Fruit fly (Drosophila melanogaster): Measurements from ENCODE around the gene Atac1.

Atac1 gene

dm6 chr2L:6948540-6948942 is 11.6 kb downstream of the Atac1 start, which contains the start of gene ihog (continued):
- no peak for TF ChIP-seq Kr (GFP tag; optimal IDR thresholded peaks at IDR 0.05)
- no peak for TF ChIP-seq CG9727 (GFP tag; optimal IDR thresholded peaks at IDR 0.05)
- no peak for TF ChIP-seq Spps (tag; optimal IDR thresholded peaks at IDR 0.05)
- TF ChIP-seq CG12236 (GFP tag; optimal IDR thresholded peaks at IDR 0.05): peak; percentile 6
- peak; percentile 19 for TF ChIP-seq nerfin-1 (tag; optimal IDR thresholded peaks at IDR 0.05)
- peak; percentile 21 for TF ChIP-seq stwl (tag; optimal IDR thresholded peaks at IDR 0.05)
- TF ChIP-seq CG4282 (GFP tag; optimal IDR thresholded peaks at IDR 0.05): peak; percentile 17
- TF ChIP-seq CG14710 (tag; optimal IDR thresholded peaks at IDR 0.05): peak; percentile 16
- no peak for TF ChIP-seq pan (optimal IDR thresholded peaks at IDR 0.05)
- TF ChIP-seq pan (GFP tag; optimal IDR thresholded peaks at IDR 0.05 in 1 of 2, IDR thresholded peaks at IDR 0.05 in 1 of 2): no peak
- no peak for TF ChIP-seq Rfx (GFP tag; IDR thresholded peaks at IDR 0.05)
- no peak for TF ChIP-seq CG14441 (GFP tag; IDR thresholded peaks at IDR 0.05)
- no peak for TF ChIP-seq CG2889 (GFP tag; IDR thresholded peaks at IDR 0.05)
- TF ChIP-seq CG7556 (GFP tag; optimal IDR thresholded peaks at IDR 0.05): peak; percentile 20
- no peak for TF ChIP-seq CG11456 (GFP tag; IDR thresholded peaks at IDR 0.05)
- no peak for TF ChIP-seq CG11695 (GFP tag; IDR thresholded peaks at IDR 0.05)
- TF ChIP-seq CG12942 (GFP tag; optimal IDR thresholded peaks at IDR 0.05): no peak
- TF ChIP-seq fru (optimal IDR thresholded peaks at IDR 0.05): no peak
- TF ChIP-seq p53 (GFP tag; optimal IDR thresholded peaks at IDR 0.05): no peak
- TF ChIP-seq CG2116 (GFP tag; optimal IDR thresholded peaks at IDR 0.05): peak; percentile 2
- no peak for TF ChIP-seq ab (GFP tag; optimal IDR thresholded peaks at IDR 0.05)
- no peak for TF ChIP-seq CG10959 (GFP tag; IDR thresholded peaks at IDR 0.05)
- peak; percentile 70 for TF ChIP-seq sens (GFP tag)
- TF ChIP-seq CG6272 (GFP tag; IDR thresholded peaks at IDR 0.05): no peak
- peak; percentile 49 for TF ChIP-seq pzg (GFP tag; optimal IDR thresholded peaks at IDR 0.05)
- no peak for TF ChIP-seq Trl (optimal IDR thresholded peaks at IDR 0.05)
- TF ChIP-seq Trl (GFP tag; optimal IDR thresholded peaks at IDR 0.05): no peak
- no peak for TF ChIP-seq sens-2 (GFP tag; IDR thresholded peaks at IDR 0.05)
- TF ChIP-seq Vsx1 (GFP tag; optimal IDR thresholded peaks at IDR 0.05): no peak
- TF ChIP-seq btn (GFP tag; optimal IDR thresholded peaks at IDR 0.05): no peak
- no peak for TF ChIP-seq Dip2 (GFP tag; IDR thresholded peaks at IDR 0.05)
- no peak for TF ChIP-seq Drgx (GFP tag; IDR thresholded peaks at IDR 0.05)
- TF ChIP-seq luna (GFP tag; optimal IDR thresholded peaks at IDR 0.05): no peak
- TF ChIP-seq inv (GFP tag; IDR thresholded peaks at IDR 0.05; ENCODE audit: partially characterized antibody): peak; percentile 39; the same call in 1 of the 2 replicates
- no peak for TF ChIP-seq ATbp (GFP tag; optimal IDR thresholded peaks at IDR 0.05)
- TF ChIP-seq ci (GFP tag; IDR thresholded peaks at IDR 0.05): peak; percentile 39; the same call in 1 of the 3 replicates
- TF ChIP-seq Bgb (GFP tag; IDR thresholded peaks at IDR 0.05; ENCODE audit: partially characterized antibody): peak; percentile 59
- TF ChIP-seq CG13775 (GFP tag; optimal IDR thresholded peaks at IDR 0.05): peak; percentile 41
- TF ChIP-seq zf30C (GFP tag; optimal IDR thresholded peaks at IDR 0.05): no peak
- TF ChIP-seq crc (GFP tag; optimal IDR thresholded peaks at IDR 0.05): no peak
- peak; percentile 55; the same call in 2 of the 3 replicates for TF ChIP-seq Doc3 (GFP tag; IDR thresholded peaks at IDR 0.05; ENCODE audit: partially characterized antibody)
- peak; percentile 100 for TF ChIP-seq CG15514 (GFP tag; optimal IDR thresholded peaks at IDR 0.05)
- peak; percentile 0 for TF ChIP-seq PHDP (tag; optimal IDR thresholded peaks at IDR 0.05)
- TF ChIP-seq CG8924 (tag; optimal IDR thresholded peaks at IDR 0.05): peak; percentile 61
- TF ChIP-seq CG18011 (GFP tag; optimal IDR thresholded peaks at IDR 0.05): no peak
- TF ChIP-seq Taf1 (GFP tag; IDR thresholded peaks at IDR 0.05): no peak
- no peak for TF ChIP-seq da (GFP tag; optimal IDR thresholded peaks at IDR 0.05)
- peak; percentile 87 for TF ChIP-seq CG4707 (GFP tag; optimal IDR thresholded peaks at IDR 0.05)
- TF ChIP-seq Camta (GFP tag; optimal IDR thresholded peaks at IDR 0.05): no peak
- TF ChIP-seq CG10321 (GFP tag; IDR thresholded peaks at IDR 0.05): no peak
- no peak for TF ChIP-seq CG18764 (GFP tag; optimal IDR thresholded peaks at IDR 0.05)
- TF ChIP-seq sna (GFP tag; IDR thresholded peaks at IDR 0.05; ENCODE audit: partially characterized antibody): no peak
- TF ChIP-seq Abd-B (GFP tag; optimal IDR thresholded peaks at IDR 0.05): no peak
